Fruit fly (Drosophila melanogaster) whole organism, embryonic: ENCODE measurements around the gene AlaRS.

Experiments used
- Ada2b ChIP-seq: fragments of 200-800 bp; sonication (Bioruptor generic); IDR thresholded peaks from 2 replicates; pipeline ENCODE4 v1.3.6; 2022; ENCODE audit warnings: missing biosample characterization, missing genetic modification characterization
- Adf1 ChIP-seq: fragments of 200-800 bp; sonication (Bioruptor generic); IDR thresholded peaks from 2 replicates; pipeline ENCODE4 v1.3.6; 2022; ENCODE audit warnings: missing biosample characterization, missing genetic modification characterization
- Bteb2 ChIP-seq: fragments of 200-800 bp; sonication (Bioruptor generic); optimal IDR thresholded peaks from 2 replicates; lab custom pipeline; 2016; ENCODE audit warnings: missing biosample characterization, missing genetic modification characterization
- CG10565 ChIP-seq: fragments of 200-800 bp; sonication (Bioruptor generic); optimal IDR thresholded peaks from 3 replicates; lab custom pipeline; 2016; ENCODE audit warnings: missing biosample characterization, mild to moderate bottlenecking, missing genetic modification characterization
- CG10959 ChIP-seq: fragments of 200-800 bp; sonication (Bioruptor generic); IDR thresholded peaks from 2 replicates; pipeline ENCODE4 v1.3.6; 2022; ENCODE audit warnings: missing biosample characterization, missing genetic modification characterization
- CG11085 ChIP-seq: fragments of 200-800 bp; sonication (Bioruptor generic); IDR thresholded peaks from 2 replicates; pipeline ENCODE4 v1.3.6; 2022; ENCODE audit warnings: missing biosample characterization, missing genetic modification characterization
- CG11398 ChIP-seq: fragments of 200-800 bp; sonication (Bioruptor generic); optimal IDR thresholded peaks from 2 replicates; lab custom pipeline; 2016; ENCODE audit warnings: missing biosample characterization, missing genetic modification characterization
- CG11504 ChIP-seq: fragments of 200-800 bp; sonication (Bioruptor generic); optimal IDR thresholded peaks from 3 replicates; lab custom pipeline; 2019; ENCODE audit warnings: missing biosample characterization, mild to moderate bottlenecking, missing genetic modification characterization, moderate library complexity
- CG11560 ChIP-seq: fragments of 200-800 bp; sonication (Bioruptor generic); IDR thresholded peaks from 3 replicates; pipeline ENCODE4 v1.3.6; 2022; ENCODE audit warnings: missing biosample characterization, missing genetic modification characterization
- CG11695 ChIP-seq: fragments of 200-800 bp; sonication (Bioruptor generic); IDR thresholded peaks from 3 replicates; pipeline ENCODE4 v1.3.6; 2022; ENCODE audit warnings: missing biosample characterization, missing genetic modification characterization
- CG12071 ChIP-seq: fragments of 200-800 bp; sonication (Bioruptor generic); optimal IDR thresholded peaks from 3 replicates; lab custom pipeline; 2018; ENCODE audit warnings: missing biosample characterization, mild to moderate bottlenecking, missing genetic modification characterization
- CG12155 ChIP-seq: fragments of 200-800 bp; sonication (Bioruptor generic); optimal IDR thresholded peaks from 3 replicates; lab custom pipeline; 2016; ENCODE audit warnings: missing biosample characterization, missing genetic modification characterization
- CG13424 ChIP-seq: fragments of 200-800 bp; sonication (Bioruptor generic); optimal IDR thresholded peaks from 2 replicates; lab custom pipeline; 2019; ENCODE audit warnings: missing biosample characterization, mild to moderate bottlenecking, missing genetic modification characterization, moderate library complexity
- CG14050 ChIP-seq: fragments of 200-800 bp; sonication (Bioruptor generic); IDR thresholded peaks from 3 replicates; pipeline ENCODE4 v1.3.6; 2022; ENCODE audit warnings: missing biosample characterization, missing genetic modification characterization
- CG16863 ChIP-seq: fragments of 200-800 bp; sonication (Bioruptor generic); optimal IDR thresholded peaks from 3 replicates; lab custom pipeline; 2016; ENCODE audit warnings: missing biosample characterization, missing genetic modification characterization
- CG18262 ChIP-seq: fragments of 200-800 bp; optimal IDR thresholded peaks from 3 replicates; lab custom pipeline; 2019; ENCODE audit warnings: missing biosample characterization, mild to moderate bottlenecking, missing genetic modification characterization, moderate library complexity
- CG32767 ChIP-seq: fragments of 200-800 bp; sonication (Bioruptor generic); IDR thresholded peaks from 2 replicates; pipeline ENCODE4 v1.3.6; 2022; ENCODE audit warnings: missing biosample characterization, missing genetic modification characterization
- CG5180 ChIP-seq: fragments of 200-800 bp; sonication (Bioruptor generic); optimal IDR thresholded peaks from 3 replicates; lab custom pipeline; 2017; ENCODE audit warnings: missing biosample characterization, missing genetic modification characterization, mild to moderate bottlenecking, moderate library complexity, missing genetic modification reagents
- CG8924 ChIP-seq: fragments of 200-800 bp; optimal IDR thresholded peaks from 3 replicates; lab custom pipeline; 2019; ENCODE audit warnings: missing biosample characterization, mild to moderate bottlenecking, missing genetic modification characterization, moderate library complexity
- CG9215 ChIP-seq: fragments of 200-800 bp; sonication (Bioruptor generic); IDR thresholded peaks from 2 replicates; pipeline ENCODE4 v1.3.6; 2022; ENCODE audit warnings: missing biosample characterization, missing genetic modification characterization
- CG9609 ChIP-seq: fragments of 200-800 bp; sonication (Bioruptor generic); optimal IDR thresholded peaks from 3 replicates; lab custom pipeline; 2016; ENCODE audit warnings: missing biosample characterization, missing genetic modification characterization
- CHES-1-like ChIP-seq: fragments of 200-800 bp; sonication (Bioruptor generic); optimal IDR thresholded peaks from 2 replicates; lab custom pipeline; 2016; ENCODE audit warnings: missing biosample characterization, missing genetic modification characterization
- Dbx ChIP-seq: fragments of 200-800 bp; sonication (Bioruptor generic); IDR thresholded peaks from 3 replicates; pipeline ENCODE4 v1.3.6; 2022; ENCODE audit warnings: missing biosample characterization, missing genetic modification characterization
- Doc3 ChIP-seq: fragments of 200-800 bp; sonication (Bioruptor generic); IDR thresholded peaks from 3 replicates; pipeline ENCODE4 v1.3.6; 2022; ENCODE audit warnings: missing biosample characterization, missing genetic modification characterization; ENCODE audit not compliant: partially characterized antibody
- Ets65A ChIP-seq: fragments of 200-800 bp; sonication (Bioruptor generic); peaks from one replicate; lab custom pipeline; 2016; ENCODE audit warnings: missing biosample characterization, missing genetic modification characterization
- HLH4C ChIP-seq: fragments of 200-800 bp; sonication (Bioruptor generic); IDR thresholded peaks from 3 replicates; pipeline ENCODE4 v1.3.6; 2022; ENCODE audit warnings: missing biosample characterization, missing genetic modification characterization; ENCODE audit not compliant: partially characterized antibody
- HLHmδ ChIP-seq: fragments of 200-800 bp; sonication (Bioruptor generic); optimal IDR thresholded peaks from 2 replicates; lab custom pipeline; 2018; ENCODE audit warnings: missing biosample characterization, mild to moderate bottlenecking, missing genetic modification characterization, moderate library complexity
- Hr3 ChIP-seq: fragments of 200-800 bp; sonication (Bioruptor generic); optimal IDR thresholded peaks from 3 replicates; lab custom pipeline; 2016; ENCODE audit warnings: missing biosample characterization, missing genetic modification characterization
- Kr ChIP-seq: fragments of 200-800 bp; sonication (Bioruptor generic); optimal IDR thresholded peaks from 2 replicates; lab custom pipeline; 2017; ENCODE audit warnings: missing biosample characterization, mild to moderate bottlenecking, missing genetic modification characterization
- NC2β ChIP-seq: fragments of 200-800 bp; sonication (Bioruptor generic); optimal IDR thresholded peaks from 2 replicates; lab custom pipeline; 2016; ENCODE audit warnings: missing biosample characterization, missing genetic modification characterization
- Nf-YC ChIP-seq: fragments of 200-800 bp; optimal IDR thresholded peaks from 3 replicates; lab custom pipeline; 2019; ENCODE audit warnings: missing biosample characterization, mild to moderate bottlenecking, missing genetic modification characterization, moderate library complexity
- Rfx ChIP-seq: fragments of 200-800 bp; sonication (Bioruptor generic); IDR thresholded peaks from 2 replicates; pipeline ENCODE4 v1.3.6; 2022; ENCODE audit warnings: missing biosample characterization, missing genetic modification characterization
- Sry-β ChIP-seq: fragments of 200-800 bp; sonication (Bioruptor generic); optimal IDR thresholded peaks from 2 replicates; lab custom pipeline; 2018; ENCODE audit warnings: missing biosample characterization, mild to moderate bottlenecking, missing genetic modification characterization, moderate library complexity
- Stat92E ChIP-seq, 3 experiments: fragments of >200 bp in 2 of 3; fragments of 200-800 bp in 1 of 3; sonication (Bioruptor generic) in 1 of 3; optimal IDR thresholded peaks; 2 replicates each; lab custom pipeline; 2017 to 2019; ENCODE audit warnings: missing biosample characterization in 3 of 3, missing genetic modification characterization in 3 of 3, mild to moderate bottlenecking in 1 of 3, moderate library complexity in 1 of 3
- Taf1 ChIP-seq: fragments of 200-800 bp; sonication (Bioruptor generic); IDR thresholded peaks from 2 replicates; pipeline ENCODE4 v1.3.6; 2022; ENCODE audit warnings: missing biosample characterization, missing genetic modification characterization
- ab ChIP-seq: fragments of 200-800 bp; sonication (Bioruptor generic); optimal IDR thresholded peaks from 2 replicates; lab custom pipeline; 2016; ENCODE audit warnings: missing biosample characterization, missing genetic modification characterization
- bab2 ChIP-seq: fragments of 200-800 bp; sonication (Bioruptor generic); optimal IDR thresholded peaks from 2 replicates; lab custom pipeline; 2016; ENCODE audit warnings: missing biosample characterization, missing genetic modification characterization
- chm ChIP-seq: fragments of 200-800 bp; sonication (Bioruptor generic); IDR thresholded peaks from 2 replicates; pipeline ENCODE4 v1.3.6; 2022; ENCODE audit warnings: missing biosample characterization, missing genetic modification characterization
- chn ChIP-seq: fragments of 200-800 bp; sonication (Bioruptor generic); optimal IDR thresholded peaks from 2 replicates; lab custom pipeline; 2016; ENCODE audit warnings: missing biosample characterization, missing genetic modification characterization
- corto ChIP-seq: fragments of 200-800 bp; sonication (Bioruptor generic); optimal IDR thresholded peaks from 2 replicates; lab custom pipeline; 2016; ENCODE audit warnings: missing biosample characterization, mild to moderate bottlenecking, missing genetic modification characterization, moderate library complexity
- inv ChIP-seq: fragments of 200-800 bp; sonication (Bioruptor generic); IDR thresholded peaks from 2 replicates; pipeline ENCODE4 v1.3.6; 2022; ENCODE audit warnings: missing biosample characterization, missing genetic modification characterization; ENCODE audit not compliant: partially characterized antibody
- kah ChIP-seq: fragments of 200-800 bp; sonication (Bioruptor generic); optimal IDR thresholded peaks from 2 replicates; lab custom pipeline; 2018; ENCODE audit warnings: missing biosample characterization, mild to moderate bottlenecking, missing genetic modification characterization
- lov ChIP-seq, 2 experiments: fragments of 200-800 bp in 1 of 2; fragments of >200 bp in 1 of 2; sonication (Bioruptor generic) in 1 of 2; IDR thresholded peaks in 1 of 2; optimal IDR thresholded peaks in 1 of 2; 2 replicates in 1 of 2; 3 replicates in 1 of 2; pipeline versions ENCODE4 v1.3.6 to Lab custom; 2017 to 2022; ENCODE audit warnings: missing biosample characterization in 1 of 2, missing genetic modification characterization in 1 of 2
- luna ChIP-seq: fragments of 200-800 bp; sonication (Bioruptor generic); optimal IDR thresholded peaks from 2 replicates; lab custom pipeline; 2016; ENCODE audit warnings: missing biosample characterization, missing genetic modification characterization
- nerfin-2 ChIP-seq: fragments of 200-800 bp; sonication (Bioruptor generic); IDR thresholded peaks from 2 replicates; pipeline ENCODE4 v1.3.6; 2022; ENCODE audit warnings: missing biosample characterization, missing genetic modification characterization; ENCODE audit not compliant: partially characterized antibody
- peb ChIP-seq: fragments of 200-800 bp; sonication (Bioruptor generic); IDR thresholded peaks from 2 replicates; pipeline ENCODE4 v1.3.6; 2022; ENCODE audit warnings: missing biosample characterization, missing genetic modification characterization
- pum ChIP-seq: fragments of 200-800 bp; sonication (Bioruptor generic); optimal IDR thresholded peaks from 2 replicates; lab custom pipeline; 2016; ENCODE audit warnings: missing biosample characterization, missing genetic modification characterization
- repo ChIP-seq: fragments of 200-800 bp; sonication (Bioruptor generic); optimal IDR thresholded peaks from 2 replicates; lab custom pipeline; 2016; ENCODE audit warnings: missing biosample characterization, missing genetic modification characterization
- schlank ChIP-seq: fragments of 200-800 bp; sonication (Bioruptor generic); optimal IDR thresholded peaks from 2 replicates; lab custom pipeline; 2018; ENCODE audit warnings: missing biosample characterization, mild to moderate bottlenecking, missing genetic modification characterization
- sima ChIP-seq: fragments of 200-800 bp; sonication (Bioruptor generic); optimal IDR thresholded peaks from 2 replicates; lab custom pipeline; 2016; ENCODE audit warnings: missing biosample characterization, missing genetic modification characterization

Gene AlaRS

DNA sequence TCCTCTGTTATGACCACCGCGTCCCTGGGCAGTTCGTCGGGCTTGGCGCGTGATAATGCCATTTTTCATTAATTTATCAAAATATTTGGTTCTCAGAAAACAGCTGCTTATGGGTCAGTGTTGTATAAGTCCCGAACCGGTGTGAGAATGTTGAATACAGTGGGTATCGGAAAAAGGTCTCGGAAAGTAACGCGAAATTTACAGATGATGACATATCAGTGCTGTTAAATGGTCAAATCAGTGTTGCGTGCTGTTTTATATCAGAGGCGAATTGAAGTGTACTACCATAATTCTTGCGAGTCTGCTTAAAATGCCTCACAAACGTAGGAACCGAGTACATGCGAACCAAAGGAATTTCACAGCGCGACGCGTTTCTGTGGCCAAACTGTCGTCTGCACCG is 1.1 kb upstream of the AlaRS start, which contains the start of the genes CG13392 and Rcd4 (continued):
- no peak for TF ChIP-seq ab
- peak; percentile 17 for TF ChIP-seq Nf-YC (tag; lab: Kevin White, UChicago)
- TF ChIP-seq CHES-1-like (GFP tag; lab: Kevin White, UChicago): peak; percentile 79
- peak; percentile 88 for TF ChIP-seq Rfx (GFP tag; lab: Robert Waterston, UW)
- TF ChIP-seq CG11560 (tag; lab: Robert Waterston, UW): no peak
- TF ChIP-seq pum (GFP tag; lab: Kevin White, UChicago): peak; percentile 61
- peak; percentile 42 for TF ChIP-seq Sry-β (GFP tag; lab: Kevin White, UChicago)
- TF ChIP-seq CG18262: peak; percentile 29
- TF ChIP-seq Taf1 (GFP tag; lab: Robert Waterston, UW): peak; percentile 58
- TF ChIP-seq Adf1: no peak; the same call in 1 of the 2 replicates
- peak; percentile 14; the same call in 1 of the 3 replicates for TF ChIP-seq CG14050
- TF ChIP-seq NC2β: peak; percentile 64
- TF ChIP-seq inv (GFP tag; lab: Robert Waterston, UW): 0 out of 2 replicates have a peak, but pooled peaks have one; percentile 22
- no peak for TF ChIP-seq CG32767
- peak; percentile 66 for TF ChIP-seq CG16863 (GFP tag; lab: Kevin White, UChicago)
- TF ChIP-seq corto: peak; percentile 38
- TF ChIP-seq schlank (tag; lab: Kevin White, UChicago): peak; percentile 62
- TF ChIP-seq nerfin-2: peak; percentile 58; the same call in 1 of the 2 replicates
- TF ChIP-seq lov (optimal IDR thresholded peaks at IDR 0.05; lab: Kevin White, UChicago): no peak
- no peak for TF ChIP-seq lov (GFP tag; IDR thresholded peaks at IDR 0.05; lab: Robert Waterston, UW)
- peak; percentile 20 for TF ChIP-seq CG8924 (tag; lab: Kevin White, UChicago)
- peak; percentile 60 for TF ChIP-seq luna
- TF ChIP-seq Ets65A: peak; percentile 97
- peak; percentile 38 for TF ChIP-seq Ada2b (GFP tag; lab: Robert Waterston, UW)
- peak; percentile 61; the same call in 1 of the 2 replicates for TF ChIP-seq CG11085 (GFP tag; lab: Robert Waterston, UW)
- TF ChIP-seq peb (GFP tag; lab: Robert Waterston, UW): no peak
- TF ChIP-seq CG10959 (GFP tag; lab: Robert Waterston, UW): no peak; the same call in 1 of the 2 replicates
- TF ChIP-seq CG12071: peak; percentile 67
- peak; percentile 57 for TF ChIP-seq Bteb2
- TF ChIP-seq Kr (GFP tag; lab: Kevin White, UChicago): no peak
- peak; percentile 65 for TF ChIP-seq CG11398 (GFP tag; lab: Kevin White, UChicago)
- peak; percentile 33 for TF ChIP-seq kah (GFP tag; lab: Kevin White, UChicago)
- TF ChIP-seq Dbx (GFP tag; lab: Robert Waterston, UW): peak; percentile 71
- TF ChIP-seq bab2 (GFP tag; lab: Kevin White, UChicago): peak; percentile 76
- peak; percentile 35; the same call in 1 of the 3 replicates for TF ChIP-seq HLH4C (GFP tag; lab: Robert Waterston, UW)
- peak; percentile 51; the same call in 1 of the 2 replicates for TF ChIP-seq chm (GFP tag; lab: Robert Waterston, UW)
- peak; percentile 62 for TF ChIP-seq repo (GFP tag; lab: Kevin White, UChicago)
- TF ChIP-seq CG13424 (tag; lab: Kevin White, UChicago): peak; percentile 26
- TF ChIP-seq Hr3: peak; percentile 25
- TF ChIP-seq sima (GFP tag; lab: Kevin White, UChicago): no peak
- TF ChIP-seq HLHmδ: peak; percentile 28
- peak; percentile 50 for TF ChIP-seq chn (GFP tag; lab: Kevin White, UChicago)
- no peak; the same call in 2 of the 3 replicates for TF ChIP-seq CG11695
- peak; percentile 67; the same call in 1 of the 3 replicates for TF ChIP-seq Doc3 (GFP tag; lab: Robert Waterston, UW)
- TF ChIP-seq CG12155 (GFP tag; lab: Kevin White, UChicago): peak; percentile 70
- TF ChIP-seq CG5180 (GFP tag; lab: Kevin White, UChicago): no peak
- no peak for TF ChIP-seq CG10565 (GFP tag; lab: Kevin White, UChicago)
- peak; percentile 44; the same call in 1 of the 2 replicates for TF ChIP-seq CG9215 (GFP tag; lab: Robert Waterston, UW)
- peak; percentile 74 for TF ChIP-seq CG9609
- peak in 1 of 3 experiments; percentile 61 for TF ChIP-seq Stat92E (GFP tag; optimal IDR thresholded peaks at IDR 0.05; lab: Kevin White, UChicago)
- TF ChIP-seq CG11504 (tag; lab: Kevin White, UChicago): peak; percentile 46
